Fruit fly (Drosophila melanogaster) whole organism: ENCODE measurements around the gene Mcm10.
A peak's percentile ranks its signal among the peaks of the same experiment; 100 is the strongest.

ENCODE experiments used
- CG8478 ChIP-seq: fragments of >200 bp; optimal IDR thresholded peaks from 2 replicates; lab custom pipeline; 2018; ENCODE audit warnings: inconsistent platforms
- Dll ChIP-seq: fragments of >200 bp; optimal IDR thresholded peaks from 2 replicates; lab custom pipeline; 2017
- EcR ChIP-seq, 2 experiments: fragments of >200 bp; optimal IDR thresholded peaks; 2 replicates each; lab custom pipeline; 2017; ENCODE audit warnings: missing biosample characterization in 2 of 2, missing genetic modification characterization in 2 of 2, missing genetic modification reagents in 2 of 2
- pan ChIP-seq: fragments of >200 bp; optimal IDR thresholded peaks from 2 replicates; lab custom pipeline; 2017
- psq ChIP-seq: fragments of >200 bp; optimal IDR thresholded peaks from 2 replicates; lab custom pipeline; 2017
- usp ChIP-seq: fragments of >200 bp; optimal IDR thresholded peaks from 2 replicates; lab custom pipeline; 2017; ENCODE audit warnings: missing biosample characterization, missing genetic modification characterization, mixed read lengths

Mcm10 gene

DNA sequence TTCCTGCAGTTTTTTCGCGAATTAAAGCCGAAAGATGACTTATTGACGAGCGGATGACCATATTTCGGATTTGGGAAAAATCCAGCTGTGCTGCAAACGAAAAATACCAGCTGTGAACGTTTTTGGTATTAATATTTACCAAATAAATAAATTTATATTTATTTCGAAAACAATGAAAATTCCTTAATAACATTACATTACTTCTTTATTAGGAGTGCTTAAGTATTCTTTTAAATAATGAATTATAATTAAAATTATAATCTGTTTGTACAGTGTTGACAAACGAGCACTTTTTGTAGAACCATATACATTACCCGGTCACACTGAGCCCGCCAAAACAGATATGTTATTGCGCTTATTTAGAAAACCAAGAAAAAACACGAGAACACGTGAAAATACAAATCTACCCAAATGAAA, at the start of gene Mcm10, which contains the start of gene bur:
Gene Mcm10 (plus strand): TSS at position 319 of the 417 bp plus-strand sequence.
Gene bur (minus strand): TSS at position 69 of the 417 bp plus-strand sequence.
- no peak for TF ChIP-seq Dll (lab: Kevin White, UChicago)
- TF ChIP-seq usp = no peak
- no peak for TF ChIP-seq psq (lab: Kevin White, UChicago)
- TF ChIP-seq EcR (GFP tag; optimal IDR thresholded peaks at IDR 0.05; lab: Kevin White, UChicago) = no peak
- TF ChIP-seq pan (lab: Kevin White, UChicago) = no peak
- no peak for TF ChIP-seq CG8478 (lab: Kevin White, UChicago)

DNA sequence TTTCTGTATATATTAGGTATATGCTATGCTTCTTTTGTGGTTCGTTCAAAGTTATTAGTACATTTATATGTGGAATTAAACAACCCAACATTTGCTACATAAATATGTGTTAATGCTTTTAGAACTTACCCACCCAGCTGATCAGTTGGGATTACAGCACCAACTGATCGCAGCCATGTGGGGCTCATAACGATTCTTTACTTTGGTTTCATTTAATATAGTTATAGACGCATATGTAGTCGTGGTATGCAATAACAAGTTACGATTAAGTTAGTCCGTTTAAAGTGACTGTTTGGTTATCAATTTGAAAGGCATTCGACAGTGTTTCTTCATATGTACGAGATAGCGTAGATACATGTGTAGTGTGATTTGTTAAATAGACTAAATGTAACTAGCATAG, 44.0 kb upstream of the Mcm10 start:
- TF ChIP-seq usp (no peak), CG8478 (lab: Kevin White, UChicago) (no peak), EcR (GFP tag; optimal IDR thresholded peaks at IDR 0.05; lab: Kevin White, UChicago) (no peak), Dll (lab: Kevin White, UChicago) (no peak), pan (lab: Kevin White, UChicago) (no peak), psq (lab: Kevin White, UChicago) (no peak)

DNA sequence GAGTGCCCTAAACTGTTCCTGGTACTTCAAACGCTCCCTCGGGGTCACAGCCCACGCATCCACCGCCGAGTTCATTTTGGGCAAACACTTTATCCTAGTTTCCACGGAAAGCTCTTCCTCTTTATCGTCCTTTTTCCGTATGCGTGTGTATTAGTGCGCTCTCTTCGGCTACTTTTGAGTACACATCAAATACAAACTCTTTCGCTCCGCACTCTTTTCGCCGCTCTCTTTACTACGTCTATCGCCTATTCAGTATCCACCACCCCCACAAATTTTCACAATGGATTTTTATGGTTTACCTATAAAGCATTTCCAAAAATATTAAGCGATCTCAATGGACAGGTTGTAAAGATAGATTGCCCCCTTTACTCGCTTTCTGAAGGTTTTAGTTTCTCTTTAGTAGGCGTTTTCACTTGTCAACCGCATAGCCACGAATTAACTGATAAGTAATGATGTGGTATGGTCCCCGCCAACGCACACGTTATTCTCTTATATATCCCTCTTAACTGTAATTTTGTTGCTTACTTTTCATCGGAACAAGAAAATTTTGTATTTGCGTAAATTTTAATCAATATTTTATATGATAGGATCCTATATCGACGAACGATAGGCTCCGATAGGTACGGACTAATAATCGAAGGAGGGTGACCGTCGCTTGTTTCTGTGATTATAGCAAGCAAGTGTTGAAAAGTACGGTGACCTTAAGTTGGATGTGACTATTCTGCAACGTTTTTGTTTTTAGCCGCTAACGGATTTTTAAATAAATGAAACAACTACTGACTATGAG, 37.8 kb upstream of the Mcm10 start, which contains the start of gene Dap160:
Gene Dap160 (minus strand): TSS at position 634 of the 787 bp plus-strand sequence.
- TF ChIP-seq psq (lab: Kevin White, UChicago) (no peak), Dll (lab: Kevin White, UChicago) (no peak), pan (lab: Kevin White, UChicago) (no peak), CG8478 (lab: Kevin White, UChicago) (no peak), usp (no peak), EcR (GFP tag; optimal IDR thresholded peaks at IDR 0.05; lab: Kevin White, UChicago) (no peak)

DNA sequence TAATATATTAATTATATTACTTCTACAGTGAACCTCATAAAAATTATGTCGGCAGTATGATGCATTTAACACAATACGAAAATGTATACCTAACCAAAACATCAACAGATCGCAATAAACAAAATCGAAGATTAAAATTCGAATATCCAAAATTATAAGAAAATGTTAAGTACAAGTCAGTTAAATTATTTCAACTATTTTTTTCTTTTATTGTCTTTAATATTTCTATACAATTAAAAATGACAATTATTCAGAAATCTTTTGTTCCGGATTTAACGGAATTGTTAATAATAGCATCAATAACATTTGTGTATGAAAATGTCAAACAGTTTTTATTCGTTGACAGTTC, 37.3 kb upstream of the Mcm10 start:
- TF ChIP-seq usp = no peak
- TF ChIP-seq pan (lab: Kevin White, UChicago) = no peak
- no peak for TF ChIP-seq EcR (GFP tag; optimal IDR thresholded peaks at IDR 0.05; lab: Kevin White, UChicago)
- no peak for TF ChIP-seq psq (lab: Kevin White, UChicago)
- TF ChIP-seq Dll (lab: Kevin White, UChicago) = no peak
- no peak for TF ChIP-seq CG8478 (lab: Kevin White, UChicago)

DNA sequence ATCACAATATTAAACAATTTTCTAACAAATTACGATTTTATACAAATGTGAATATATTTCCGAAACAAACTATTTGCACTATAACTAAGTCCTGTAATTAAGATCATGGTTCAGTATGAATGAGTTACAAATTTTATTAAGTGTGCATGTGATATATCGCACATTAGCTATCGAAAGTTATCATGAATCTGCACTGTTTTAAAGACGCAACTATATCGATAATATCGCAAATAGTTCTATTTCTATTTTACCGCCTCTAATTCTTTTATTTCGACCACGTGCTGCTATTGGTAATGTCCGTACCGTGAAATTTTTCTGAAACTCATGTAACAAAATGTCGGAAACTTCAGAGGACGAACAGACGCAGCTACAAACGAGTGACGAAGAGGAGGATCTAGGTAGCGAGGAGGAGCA, 36.8 kb upstream of the Mcm10 start, which contains the start of gene pths:
Gene pths (plus strand): TSS at position 258 of the 414 bp plus-strand sequence.
- no peak for TF ChIP-seq pan (lab: Kevin White, UChicago)

DNA sequence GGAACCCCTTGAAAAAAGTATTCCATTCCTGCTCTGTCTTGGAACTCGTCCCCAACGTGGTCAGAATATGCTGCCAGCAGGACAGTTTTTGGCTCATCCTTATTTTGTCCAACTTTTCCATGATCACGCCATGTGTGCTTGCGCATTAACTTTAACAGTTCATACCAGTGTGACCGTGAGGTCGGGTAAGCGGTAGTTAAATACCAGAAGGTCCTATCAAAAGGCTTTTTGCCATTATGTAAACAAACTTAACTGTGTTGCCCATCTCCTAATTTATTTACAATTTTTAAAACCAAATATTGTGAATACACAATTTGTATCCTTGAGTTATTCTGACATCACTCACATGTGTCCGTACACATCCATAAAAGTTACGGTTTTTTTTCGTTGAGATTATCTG, 31.5 kb upstream of the Mcm10 start, which contains the start of gene del:
Gene del (minus strand): TSS at position 305 of the 400 bp plus-strand sequence.
- TF ChIP-seq usp = no peak
- TF ChIP-seq psq (lab: Kevin White, UChicago) = no peak
- no peak for TF ChIP-seq Dll (lab: Kevin White, UChicago)
- TF ChIP-seq EcR (GFP tag; optimal IDR thresholded peaks at IDR 0.05; lab: Kevin White, UChicago) = no peak
- TF ChIP-seq pan (lab: Kevin White, UChicago) = no peak
- TF ChIP-seq CG8478 (lab: Kevin White, UChicago) = no peak

DNA sequence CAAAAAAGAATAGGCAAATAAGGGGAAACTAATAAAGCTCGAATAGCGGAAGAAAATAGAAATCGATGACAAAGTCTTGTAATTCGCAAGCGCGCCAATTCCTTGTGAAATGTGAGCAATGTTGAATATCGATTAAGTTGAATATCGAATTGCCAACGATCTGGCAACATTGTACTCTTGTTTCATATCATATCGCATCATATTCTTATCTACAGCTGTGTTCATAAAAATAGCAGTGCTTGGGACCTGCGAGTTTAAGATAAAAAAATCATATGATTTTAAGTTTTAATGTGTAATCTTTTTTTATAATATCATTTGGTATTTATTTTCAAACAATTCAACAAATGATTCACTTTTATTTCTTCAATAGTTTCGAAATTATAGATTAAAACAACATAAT, 30.7 kb upstream of the Mcm10 start:
- TF ChIP-seq pan (lab: Kevin White, UChicago) = no peak
- TF ChIP-seq usp = no peak
- TF ChIP-seq CG8478 (lab: Kevin White, UChicago) = no peak
- no peak for TF ChIP-seq psq (lab: Kevin White, UChicago)
- no peak for TF ChIP-seq EcR (GFP tag; optimal IDR thresholded peaks at IDR 0.05; lab: Kevin White, UChicago)
- TF ChIP-seq Dll (lab: Kevin White, UChicago) = no peak

DNA sequence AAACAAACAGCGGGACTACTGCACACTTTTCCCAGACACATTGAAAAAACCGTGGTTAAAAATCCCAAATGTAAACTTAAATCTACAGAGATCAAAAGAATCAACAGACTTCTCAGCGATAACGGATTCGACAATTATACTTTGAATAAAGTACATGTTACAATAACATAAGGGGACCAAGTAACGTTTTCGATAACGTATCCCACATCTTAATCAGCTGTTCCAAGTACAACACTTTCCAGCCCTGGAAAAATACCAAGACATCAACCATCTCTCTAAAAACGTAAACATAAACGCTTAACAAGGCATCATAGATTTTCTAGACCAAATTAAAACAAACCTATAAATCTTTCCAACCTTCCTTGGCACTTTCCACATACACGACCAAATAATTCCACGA, 25.9 kb upstream of the Mcm10 start:
- TF ChIP-seq psq (lab: Kevin White, UChicago) (no peak), CG8478 (lab: Kevin White, UChicago) (no peak), usp (no peak)

DNA sequence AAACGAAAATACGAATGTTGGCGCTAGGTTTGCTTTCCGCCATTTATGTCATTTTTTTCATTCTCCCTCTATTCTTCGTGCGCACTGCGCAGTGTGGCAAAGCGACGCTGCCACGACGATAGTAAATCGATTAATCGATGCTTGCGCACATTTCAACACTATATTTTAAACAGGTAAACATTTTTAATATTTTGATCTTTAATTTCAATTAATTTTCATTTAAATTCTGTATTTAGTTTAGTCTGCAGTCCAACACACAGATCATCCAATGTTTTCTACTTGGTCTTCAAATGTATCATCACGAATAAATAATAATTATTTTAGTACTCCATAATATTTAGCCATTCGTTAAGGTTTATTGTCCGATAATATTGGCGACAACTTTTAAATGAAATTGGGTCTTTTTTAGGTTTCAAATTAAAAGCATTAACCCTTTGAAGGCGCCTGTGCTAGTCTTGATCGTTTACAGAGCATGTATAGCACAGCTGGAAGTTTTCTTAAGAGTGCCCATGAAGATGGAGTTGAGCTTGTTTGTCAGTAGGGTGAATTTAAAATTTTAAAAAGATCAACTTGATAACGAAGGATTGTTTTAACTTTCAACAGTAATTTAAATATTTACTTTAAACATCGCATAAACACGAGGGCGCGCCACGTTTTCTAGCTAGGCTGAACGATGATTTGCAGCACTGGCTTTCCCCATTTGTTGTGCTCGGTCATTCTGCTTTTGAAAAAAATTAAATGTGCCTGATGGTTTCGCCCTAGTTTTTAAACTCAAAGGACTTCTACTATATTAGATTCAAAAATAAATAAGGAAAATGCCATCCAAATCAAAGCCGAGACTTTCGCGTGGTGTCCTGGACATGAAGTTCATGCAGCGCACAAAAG, 23.3 kb upstream of the Mcm10 start, which contains the start of the genes Mpp6 and E2f2:
Gene Mpp6 (plus strand): TSS at position 133 of the 885 bp plus-strand sequence.
Gene E2f2 (minus strand): TSS at position 594 of the 885 bp plus-strand sequence.
- TF ChIP-seq psq (lab: Kevin White, UChicago) (peak; percentile 40), Dll (lab: Kevin White, UChicago) (no peak)

DNA sequence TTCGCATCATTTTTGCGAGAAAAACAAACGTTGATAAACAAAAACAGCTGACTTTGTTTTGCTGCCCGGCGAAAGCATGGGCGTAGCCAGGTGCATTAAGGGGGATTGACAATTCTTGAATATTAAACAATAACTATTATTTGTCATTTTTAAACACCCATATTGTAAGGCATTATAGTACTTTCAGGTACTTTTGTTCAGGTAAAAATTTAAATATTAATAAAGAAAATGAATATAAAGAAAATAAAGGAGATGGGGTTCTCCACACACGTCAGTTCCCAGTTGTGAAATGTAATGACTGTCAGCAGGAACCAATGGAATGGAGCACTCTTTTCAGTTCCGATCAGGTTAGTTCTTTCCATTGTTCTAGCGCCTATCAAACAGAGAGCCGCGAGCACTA, 21.2 kb upstream of the Mcm10 start, which contains the start of the genes Coq3 and Pld3:
Gene Coq3 (minus strand): TSS at position 58 of the 400 bp plus-strand sequence.
Gene Pld3 (plus strand): TSS at position 294 of the 400 bp plus-strand sequence.
- TF ChIP-seq EcR (GFP tag; optimal IDR thresholded peaks at IDR 0.05; lab: Kevin White, UChicago) (no peak), psq (lab: Kevin White, UChicago) (no peak), CG8478 (lab: Kevin White, UChicago) (no peak), Dll (lab: Kevin White, UChicago) (no peak), usp (no peak), pan (lab: Kevin White, UChicago) (no peak)

DNA sequence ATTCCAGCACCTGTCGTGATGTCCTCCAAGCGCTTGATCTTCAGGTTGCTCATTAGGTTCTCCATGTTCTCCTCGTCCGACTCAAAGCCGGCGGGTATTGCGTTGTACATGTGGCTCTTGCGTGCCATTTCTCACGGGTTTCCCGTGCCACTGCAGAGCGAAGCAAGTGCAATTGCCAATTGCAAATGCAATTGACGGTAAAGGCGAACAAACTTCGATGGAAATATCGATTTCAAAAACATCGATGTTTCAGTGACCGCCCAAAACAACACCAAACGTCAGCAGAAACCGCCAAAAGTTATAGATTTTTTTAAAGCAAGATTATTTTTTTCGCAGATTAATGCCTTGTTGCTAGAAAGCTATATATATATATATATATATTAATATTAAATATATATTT, 16.9 kb upstream of the Mcm10 start, which contains the start of gene Nbr:
Gene Nbr (minus strand): TSS at position 209 of the 400 bp plus-strand sequence.
- TF ChIP-seq pan (lab: Kevin White, UChicago) = no peak
- TF ChIP-seq EcR (GFP tag; optimal IDR thresholded peaks at IDR 0.05; lab: Kevin White, UChicago) = no peak
- no peak for TF ChIP-seq usp
- no peak for TF ChIP-seq Dll (lab: Kevin White, UChicago)
- TF ChIP-seq psq (lab: Kevin White, UChicago) = no peak
- no peak for TF ChIP-seq CG8478 (lab: Kevin White, UChicago)
